Fruit fly (Drosophila melanogaster) whole organism: ENCODE data around the gene Tgs1.

Experiments used
- Dll ChIP-seq: fragments of >200 bp; optimal IDR thresholded peaks from 2 replicates; lab custom pipeline; 2017
- EcR ChIP-seq, 2 experiments: fragments of >200 bp; optimal IDR thresholded peaks; 2 replicates each; lab custom pipeline; 2017; ENCODE audit warnings: missing biosample characterization in 2 of 2, missing genetic modification characterization in 2 of 2, missing genetic modification reagents in 2 of 2
- pan ChIP-seq: fragments of >200 bp; optimal IDR thresholded peaks from 2 replicates; lab custom pipeline; 2017
- psq ChIP-seq: fragments of >200 bp; optimal IDR thresholded peaks from 2 replicates; lab custom pipeline; 2017

dm6 chr3R:18291831-18292230, 36.5 kb downstream of the Tgs1 start:
- no peak for TF ChIP-seq pan
- no peak for TF ChIP-seq psq
- TF ChIP-seq EcR (GFP tag; optimal IDR thresholded peaks at IDR 0.05; lab: Kevin White, UChicago), result no peak
- TF ChIP-seq Dll, result no peak
